Worm (Caenorhabditis elegans) whole organism, L2 larva: ENCODE results near the gene uncp-18.

ENCODE experiments used
- C34F6.9 ChIP-seq: fragments of 150-350 bp; optimal IDR thresholded peaks from 2 replicates; lab custom pipeline; 2014; ENCODE audit warnings: missing biosample characterization, missing genetic modification characterization
- F13H6.1 ChIP-seq: sonication (generic microtip); optimal IDR thresholded peaks from 2 replicates; lab custom pipeline; 2016; ENCODE audit warnings: missing genetic modification characterization, missing compliant biosample characterization
- R02D3.7 ChIP-seq: fragments of 150-350 bp; optimal IDR thresholded peaks from 2 replicates; lab custom pipeline; 2014; ENCODE audit warnings: missing biosample characterization, missing genetic modification characterization
- Y55F3AM.14 ChIP-seq: fragments of 200-800 bp; sonication (Bioruptor generic); optimal IDR thresholded peaks from 2 replicates; lab custom pipeline; 2018; ENCODE audit warnings: mild to moderate bottlenecking, missing genetic modification characterization, missing compliant biosample characterization
- ZK546.5 ChIP-seq: sonication (generic microtip); optimal IDR thresholded peaks from 2 replicates; lab custom pipeline; 2017; ENCODE audit warnings: missing biosample characterization, missing genetic modification characterization
- alr-1 ChIP-seq: fragments of 150-350 bp; optimal IDR thresholded peaks from 2 replicates; lab custom pipeline; 2014; ENCODE audit warnings: missing biosample characterization, missing genetic modification characterization
- aly-2 ChIP-seq: fragments of 150-350 bp; optimal IDR thresholded peaks from 2 replicates; lab custom pipeline; 2014; ENCODE audit warnings: missing biosample characterization, missing genetic modification characterization
- ama-1 ChIP-seq: fragments of 150-350 bp; optimal IDR thresholded peaks from 2 replicates; lab custom pipeline; 2018; ENCODE audit warnings: inconsistent platforms
- blmp-1 ChIP-seq: sonication (generic microtip); optimal IDR thresholded peaks from 2 replicates; lab custom pipeline; 2017; ENCODE audit warnings: missing genetic modification characterization, mild to moderate bottlenecking, missing compliant biosample characterization, antibody characterized with exemption, moderate library complexity; ENCODE audit not compliant: insufficient read depth
- ceh-16 ChIP-seq: fragments of 150-350 bp; optimal IDR thresholded peaks from 2 replicates; lab custom pipeline; 2014; ENCODE audit warnings: missing biosample characterization, missing genetic modification characterization
- ceh-82 ChIP-seq: fragments of 150-350 bp; optimal IDR thresholded peaks from 2 replicates; lab custom pipeline; 2014; ENCODE audit warnings: missing biosample characterization, missing genetic modification characterization
- crh-2 ChIP-seq: sonication (generic microtip); optimal IDR thresholded peaks from 2 replicates; lab custom pipeline; 2017; ENCODE audit warnings: missing biosample characterization, missing genetic modification characterization
- dmd-4 ChIP-seq: sonication (generic microtip); optimal IDR thresholded peaks from 2 replicates; lab custom pipeline; 2017; ENCODE audit warnings: missing biosample characterization, missing genetic modification characterization
- egl-27 ChIP-seq: sonication (generic microtip); optimal IDR thresholded peaks from 3 replicates; lab custom pipeline; 2017; ENCODE audit warnings: missing biosample characterization, missing genetic modification reagents, missing genetic modification characterization
- elt-1 ChIP-seq: fragments of 150-350 bp; optimal IDR thresholded peaks from 2 replicates; lab custom pipeline; 2014; ENCODE audit warnings: missing biosample characterization, missing genetic modification characterization
- elt-3 ChIP-seq: sonication (generic microtip); optimal IDR thresholded peaks from 2 replicates; lab custom pipeline; 2017; ENCODE audit warnings: missing biosample characterization, missing genetic modification characterization
- fos-1 ChIP-seq: fragments of 150-350 bp; optimal IDR thresholded peaks from 2 replicates; lab custom pipeline; 2014; ENCODE audit warnings: missing biosample characterization, missing genetic modification characterization
- gmeb-1 ChIP-seq: fragments of 150-350 bp; optimal IDR thresholded peaks from 2 replicates; lab custom pipeline; 2014; ENCODE audit warnings: missing biosample characterization, missing genetic modification characterization
- lin-11 ChIP-seq: fragments of 150-350 bp; sonication (generic microtip); optimal IDR thresholded peaks from 2 replicates; lab custom pipeline; 2014; ENCODE audit warnings: missing biosample characterization, missing genetic modification characterization, inconsistent platforms, mixed read lengths
- lin-13 ChIP-seq: fragments of 150-350 bp; optimal IDR thresholded peaks from 2 replicates; lab custom pipeline; 2014; ENCODE audit warnings: missing biosample characterization, missing genetic modification reagents, missing genetic modification characterization
- lin-39 ChIP-seq: fragments of 150-350 bp; optimal IDR thresholded peaks from 2 replicates; lab custom pipeline; 2014; ENCODE audit warnings: missing biosample characterization, missing genetic modification reagents, missing genetic modification characterization
- lsy-2 ChIP-seq, 2 experiments: fragments of 150-350 bp in 1 of 2; sonication (generic microtip) in 1 of 2; optimal IDR thresholded peaks; 2 replicates each; lab custom pipeline; 2014 to 2017; ENCODE audit warnings: missing biosample characterization in 2 of 2, missing genetic modification characterization in 2 of 2
- mab-5 ChIP-seq: fragments of 150-350 bp; optimal IDR thresholded peaks from 2 replicates; lab custom pipeline; 2014; ENCODE audit warnings: missing biosample characterization, missing genetic modification characterization
- mbf-1 ChIP-seq: sonication (generic microtip); optimal IDR thresholded peaks from 2 replicates; lab custom pipeline; 2017; ENCODE audit warnings: missing biosample characterization, missing genetic modification characterization
- mdl-1 ChIP-seq, 2 experiments: fragments of 150-350 bp in 1 of 2; sonication (generic microtip) in 1 of 2; optimal IDR thresholded peaks; 2 replicates each; lab custom pipeline; 2017; ENCODE audit warnings: missing biosample characterization in 2 of 2, missing genetic modification characterization in 2 of 2
- nhr-10 ChIP-seq: sonication (generic microtip); optimal IDR thresholded peaks from 2 replicates; lab custom pipeline; 2017; ENCODE audit warnings: missing biosample characterization, missing genetic modification characterization
- nhr-11 ChIP-seq: fragments of 150-350 bp; optimal IDR thresholded peaks from 2 replicates; lab custom pipeline; 2014; ENCODE audit warnings: missing biosample characterization, missing genetic modification characterization
- nhr-12 ChIP-seq: fragments of 150-350 bp; optimal IDR thresholded peaks from 2 replicates; lab custom pipeline; 2014; ENCODE audit warnings: missing biosample characterization, missing genetic modification characterization
- nhr-129 ChIP-seq: fragments of 150-350 bp; optimal IDR thresholded peaks from 2 replicates; lab custom pipeline; 2014; ENCODE audit warnings: missing biosample characterization, missing genetic modification characterization
- nhr-21 ChIP-seq: fragments of 150-350 bp; optimal IDR thresholded peaks from 2 replicates; lab custom pipeline; 2014; ENCODE audit warnings: missing biosample characterization, missing genetic modification characterization
- nhr-23 ChIP-seq: fragments of 150-350 bp; optimal IDR thresholded peaks from 2 replicates; lab custom pipeline; 2014; ENCODE audit warnings: missing biosample characterization, missing genetic modification reagents, missing genetic modification characterization
- nhr-237 ChIP-seq: fragments of 150-350 bp; optimal IDR thresholded peaks from 2 replicates; lab custom pipeline; 2014; ENCODE audit warnings: missing biosample characterization, missing genetic modification characterization
- nhr-25 ChIP-seq: fragments of 150-350 bp; sonication (generic microtip); optimal IDR thresholded peaks from 3 replicates; lab custom pipeline; 2014; ENCODE audit warnings: missing biosample characterization, missing genetic modification characterization
- nhr-6 ChIP-seq: fragments of 150-350 bp; optimal IDR thresholded peaks from 2 replicates; lab custom pipeline; 2014; ENCODE audit warnings: missing biosample characterization, missing genetic modification characterization
- nhr-77 ChIP-seq: fragments of 150-350 bp; optimal IDR thresholded peaks from 2 replicates; lab custom pipeline; 2014; ENCODE audit warnings: missing biosample characterization, missing genetic modification characterization
- peb-1 ChIP-seq: fragments of 150-350 bp; optimal IDR thresholded peaks from 2 replicates; lab custom pipeline; 2014; ENCODE audit warnings: missing biosample characterization, missing genetic modification characterization
- sem-4 ChIP-seq: fragments of 150-350 bp; optimal IDR thresholded peaks from 2 replicates; lab custom pipeline; 2014; ENCODE audit warnings: missing biosample characterization, missing genetic modification reagents, missing genetic modification characterization
- skn-1 ChIP-seq: sonication (generic microtip); optimal IDR thresholded peaks from 2 replicates; lab custom pipeline; 2017; ENCODE audit warnings: missing biosample characterization, missing genetic modification characterization
- sma-3 ChIP-seq: sonication (generic microtip); optimal IDR thresholded peaks from 2 replicates; lab custom pipeline; 2016; ENCODE audit warnings: missing genetic modification reagents, missing genetic modification characterization, missing compliant biosample characterization
- sma-9 ChIP-seq, 2 experiments: fragments of 150-350 bp in 1 of 2; sonication (generic microtip) in 1 of 2; optimal IDR thresholded peaks; 2 replicates each; lab custom pipeline; 2014 to 2016; ENCODE audit warnings: missing genetic modification characterization in 2 of 2, mild to moderate bottlenecking in 1 of 2, missing biosample characterization in 1 of 2, missing compliant biosample characterization in 1 of 2, missing genetic modification reagents in 1 of 2, moderate library complexity in 1 of 2
- snpc-4 ChIP-seq: fragments of 150-350 bp; optimal IDR thresholded peaks from 2 replicates; lab custom pipeline; 2014; ENCODE audit warnings: missing biosample characterization, missing genetic modification characterization
- unc-39 ChIP-seq: fragments of 150-350 bp; optimal IDR thresholded peaks from 2 replicates; lab custom pipeline; 2014; ENCODE audit warnings: missing biosample characterization, missing genetic modification characterization
- unc-55 ChIP-seq: fragments of 150-350 bp; sonication (generic microtip); optimal IDR thresholded peaks from 3 replicates; lab custom pipeline; 2014; ENCODE audit warnings: missing biosample characterization, missing genetic modification reagents, missing genetic modification characterization
- unc-62 ChIP-seq: fragments of 150-350 bp; optimal IDR thresholded peaks from 2 replicates; lab custom pipeline; 2014; ENCODE audit warnings: missing biosample characterization, missing genetic modification reagents, missing genetic modification characterization
- zag-1 ChIP-seq: fragments of 150-350 bp; optimal IDR thresholded peaks from 2 replicates; lab custom pipeline; 2014; ENCODE audit warnings: missing biosample characterization, missing genetic modification characterization
- ztf-1 ChIP-seq: fragments of 200-800 bp; sonication (Bioruptor generic); conservative IDR thresholded peaks from 2 replicates; pipeline ENCODE4 v1.3.6; 2022; ENCODE audit warnings: missing genetic modification characterization, missing compliant biosample characterization
- ztf-11 ChIP-seq: sonication (generic microtip); optimal IDR thresholded peaks from 2 replicates; lab custom pipeline; 2017; ENCODE audit warnings: missing biosample characterization, missing genetic modification characterization
- ztf-4 ChIP-seq: fragments of 150-350 bp; optimal IDR thresholded peaks from 2 replicates; lab custom pipeline; 2014; ENCODE audit warnings: missing biosample characterization, missing genetic modification characterization

The uncp-18 gene

ce11 chrIV:390279-390678, at the start of gene uncp-18, which contains the start of gene ears-2:
uncp-18 (plus strand) TSS chrIV:390560.
ears-2 (minus strand) TSS chrIV:390468.
- no peak for TF ChIP-seq alr-1 (tag; lab: Kevin White, UChicago)
- no peak for TF ChIP-seq nhr-23 (tag; lab: Kevin White, UChicago)
- TF ChIP-seq ama-1: no peak
- TF ChIP-seq F13H6.1 (tag; lab: Kevin White, UChicago): peak; percentile 95
- TF ChIP-seq C34F6.9 (tag; lab: Kevin White, UChicago): peak; percentile 75
- TF ChIP-seq skn-1: peak; percentile 77
- peak; percentile 53 for TF ChIP-seq fos-1 (tag; lab: Kevin White, UChicago)
- peak; percentile 91 for TF ChIP-seq mab-5 (tag; lab: Kevin White, UChicago)
- peak; percentile 74 for TF ChIP-seq Y55F3AM.14 (GFP tag; lab: Kevin White, UChicago)
- TF ChIP-seq mdl-1 (tag; optimal IDR thresholded peaks at IDR 0.05; lab: Kevin White, UChicago): peak; percentile 12 to 56
- TF ChIP-seq snpc-4 (tag; lab: Kevin White, UChicago): peak; percentile 62
- peak; percentile 36 for TF ChIP-seq R02D3.7 (tag; lab: Kevin White, UChicago)
- peak; percentile 94 for TF ChIP-seq unc-55 (GFP tag; lab: Kevin White, UChicago)
- peak; percentile 76 for TF ChIP-seq ceh-82 (tag; lab: Kevin White, UChicago)
- TF ChIP-seq blmp-1 (tag; lab: Kevin White, UChicago): peak; percentile 39
- TF ChIP-seq nhr-21 (tag; lab: Kevin White, UChicago): peak; percentile 80
- TF ChIP-seq sem-4 (tag; lab: Kevin White, UChicago): peak; percentile 88
- peak; percentile 23 for TF ChIP-seq ztf-11 (tag; lab: Kevin White, UChicago)
- TF ChIP-seq zag-1 (tag; lab: Kevin White, UChicago): peak; percentile 40
- peak; percentile 81 for TF ChIP-seq nhr-129 (tag; lab: Kevin White, UChicago)
- TF ChIP-seq lin-13 (GFP tag; lab: Kevin White, UChicago): peak; percentile 94
- TF ChIP-seq nhr-77 (tag; lab: Kevin White, UChicago): peak; percentile 39
- no peak for TF ChIP-seq nhr-12 (tag; lab: Kevin White, UChicago)
- TF ChIP-seq elt-1 (tag; lab: Kevin White, UChicago): no peak
- TF ChIP-seq lsy-2 (tag; optimal IDR thresholded peaks at IDR 0.05; lab: Kevin White, UChicago): peak; percentile 80 to 95
- TF ChIP-seq peb-1: no peak
- TF ChIP-seq mbf-1 (tag; lab: Kevin White, UChicago): no peak
- TF ChIP-seq sma-9 (GFP tag; optimal IDR thresholded peaks at IDR 0.05; lab: Kevin White, UChicago): peak; percentile 93
- no peak for TF ChIP-seq sma-9 (tag; optimal IDR thresholded peaks at IDR 0.05; lab: Kevin White, UChicago)
- no peak for TF ChIP-seq aly-2 (tag; lab: Kevin White, UChicago)
- TF ChIP-seq unc-39: no peak
- peak; percentile 25 for TF ChIP-seq ceh-16
- no peak for TF ChIP-seq nhr-237 (tag; lab: Kevin White, UChicago)
- TF ChIP-seq nhr-10 (tag; lab: Kevin White, UChicago): peak; percentile 53
- peak; percentile 85 for TF ChIP-seq ztf-4 (tag; lab: Kevin White, UChicago)
- TF ChIP-seq crh-2 (tag; lab: Kevin White, UChicago): peak; percentile 85
- TF ChIP-seq nhr-11 (tag; lab: Kevin White, UChicago): peak; percentile 36
- TF ChIP-seq gmeb-1 (tag; lab: Kevin White, UChicago): peak; percentile 85
- no peak for TF ChIP-seq ztf-1
- TF ChIP-seq sma-3 (GFP tag; lab: Kevin White, UChicago): peak; percentile 97
- TF ChIP-seq nhr-6 (tag; lab: Kevin White, UChicago): peak; percentile 86
- no peak for TF ChIP-seq dmd-4 (tag; lab: Kevin White, UChicago)
- peak; percentile 62 for TF ChIP-seq egl-27 (tag; lab: Kevin White, UChicago)
- TF ChIP-seq lin-39: no peak
- TF ChIP-seq ZK546.5 (tag; lab: Kevin White, UChicago): peak; percentile 49
- peak; percentile 97 for TF ChIP-seq lin-11 (tag; lab: Kevin White, UChicago)
- no peak for TF ChIP-seq elt-3
- TF ChIP-seq unc-62: no peak
- peak; percentile 88 for TF ChIP-seq nhr-25 (tag; lab: Kevin White, UChicago)
